Fruit fly (Drosophila melanogaster) whole organism, adult: Measurements from ENCODE around the gene fzy.

Experiments
- CG11617 ChIP-seq: fragments of 200-800 bp; sonication (Bioruptor generic); optimal IDR thresholded peaks from 2 replicates; lab custom pipeline; 2017; ENCODE audit warnings: mild to moderate bottlenecking, missing biosample characterization, missing genetic modification reagents, missing genetic modification characterization
- CG12768 ChIP-seq: fragments of 200-800 bp; sonication (Bioruptor generic); optimal IDR thresholded peaks from 2 replicates; lab custom pipeline; 2017; ENCODE audit warnings: missing biosample characterization, missing genetic modification characterization, mild to moderate bottlenecking, moderate library complexity, missing genetic modification reagents
- CG14711 ChIP-seq: fragments of 200-800 bp; sonication (Bioruptor generic); optimal IDR thresholded peaks from 2 replicates; lab custom pipeline; 2018; ENCODE audit warnings: missing biosample characterization, mild to moderate bottlenecking, missing genetic modification characterization, moderate library complexity
- CG1620 ChIP-seq: fragments of 200-800 bp; sonication (Bioruptor generic); optimal IDR thresholded peaks from 2 replicates; lab custom pipeline; 2016; ENCODE audit warnings: missing biosample characterization, missing genetic modification characterization
- CG33017 ChIP-seq: fragments of 200-800 bp; sonication (Bioruptor generic); optimal IDR thresholded peaks from 2 replicates; lab custom pipeline; 2018; ENCODE audit warnings: missing biosample characterization, mild to moderate bottlenecking, missing genetic modification characterization, moderate library complexity
- CG5204 ChIP-seq: fragments of 200-800 bp; sonication (Bioruptor generic); optimal IDR thresholded peaks from 2 replicates; lab custom pipeline; 2016; ENCODE audit warnings: missing biosample characterization, missing genetic modification characterization
- CG7045 ChIP-seq: fragments of 200-800 bp; sonication (Bioruptor generic); optimal IDR thresholded peaks from 2 replicates; lab custom pipeline; 2017; ENCODE audit warnings: missing biosample characterization, mild to moderate bottlenecking, missing genetic modification characterization
- CG7101 ChIP-seq: fragments of 200-800 bp; sonication (Bioruptor generic); optimal IDR thresholded peaks from 2 replicates; lab custom pipeline; 2018; ENCODE audit warnings: missing biosample characterization, mild to moderate bottlenecking, missing genetic modification characterization, moderate library complexity
- Clk ChIP-seq: fragments of 200-800 bp; sonication (Bioruptor generic); optimal IDR thresholded peaks from 2 replicates; lab custom pipeline; 2017; ENCODE audit warnings: missing biosample characterization, missing genetic modification characterization
- Crg-1 ChIP-seq: fragments of 200-800 bp; sonication (Bioruptor generic); optimal IDR thresholded peaks from 2 replicates; lab custom pipeline; 2016; ENCODE audit warnings: missing biosample characterization, missing genetic modification characterization
- Hr96 ChIP-seq: fragments of 200-800 bp; sonication (Bioruptor generic); optimal IDR thresholded peaks from 2 replicates; lab custom pipeline; 2016; ENCODE audit warnings: missing biosample characterization, missing genetic modification characterization
- Mnt ChIP-seq: fragments of 200-800 bp; sonication (Bioruptor generic); optimal IDR thresholded peaks from 2 replicates; lab custom pipeline; 2016; ENCODE audit warnings: missing biosample characterization, mild to moderate bottlenecking, missing genetic modification characterization
- bab1 ChIP-seq: fragments of 200-800 bp; sonication (Bioruptor generic); optimal IDR thresholded peaks from 3 replicates; lab custom pipeline; 2019; ENCODE audit warnings: missing biosample characterization, mild to moderate bottlenecking, missing genetic modification characterization, moderate library complexity
- cic ChIP-seq: fragments of 200-800 bp; sonication (Bioruptor generic); optimal IDR thresholded peaks from 2 replicates; lab custom pipeline; 2017; ENCODE audit warnings: missing biosample characterization, mild to moderate bottlenecking, missing genetic modification characterization, moderate library complexity
- cnc ChIP-seq, 2 experiments: fragments of >200 bp; optimal IDR thresholded peaks; 2 replicates each; lab custom pipeline; 2017
- kay ChIP-seq: fragments of 200-800 bp; sonication (Bioruptor generic); peaks from one replicate; lab custom pipeline; 2016; ENCODE audit warnings: missing biosample characterization, missing genetic modification characterization, borderline replicate concordance
- ovo ChIP-seq: fragments of 200-800 bp; sonication (Bioruptor generic); optimal IDR thresholded peaks from 2 replicates; lab custom pipeline; 2016; ENCODE audit warnings: missing biosample characterization, missing genetic modification characterization
- pad ChIP-seq: fragments of 200-800 bp; sonication (Bioruptor generic); optimal IDR thresholded peaks from 3 replicates; lab custom pipeline; 2017; ENCODE audit warnings: missing biosample characterization, missing genetic modification characterization, mild to moderate bottlenecking, moderate library complexity, missing genetic modification reagents
- tj ChIP-seq: fragments of 200-800 bp; sonication (Bioruptor generic); optimal IDR thresholded peaks from 3 replicates; lab custom pipeline; 2017; ENCODE audit warnings: missing biosample characterization, mild to moderate bottlenecking, missing genetic modification characterization, moderate library complexity
- toe ChIP-seq: fragments of 200-800 bp; sonication (Bioruptor generic); optimal IDR thresholded peaks from 2 replicates; lab custom pipeline; 2016; ENCODE audit warnings: missing biosample characterization, missing genetic modification characterization

fzy gene

dm6 chr2L:16350160-16350633 lies 39.4 kb downstream of the fzy start:
- TF ChIP-seq CG14711 (tag; lab: Kevin White, UChicago) (peak; percentile 38), CG33017 (peak; percentile 67), Hr96 (GFP tag; lab: Kevin White, UChicago) (peak; percentile 45), toe (GFP tag; lab: Kevin White, UChicago) (peak; percentile 70), Clk (GFP tag; lab: Kevin White, UChicago) (no peak), tj (GFP tag; lab: Kevin White, UChicago) (no peak), Mnt (GFP tag; lab: Kevin White, UChicago) (no peak), cic (GFP tag; lab: Kevin White, UChicago) (no peak), CG7045 (GFP tag; lab: Kevin White, UChicago) (peak; percentile 50), kay (GFP tag; lab: Kevin White, UChicago) (no peak), cnc (optimal IDR thresholded peaks at IDR 0.05; lab: Kevin White, UChicago) (no peak), pad (GFP tag; lab: Kevin White, UChicago) (peak; percentile 53), CG7101 (peak; percentile 71), Crg-1 (GFP tag; lab: Kevin White, UChicago) (peak; percentile 42), CG12768 (peak; percentile 57), bab1 (GFP tag; lab: Kevin White, UChicago) (peak; percentile 67), CG1620 (GFP tag; lab: Kevin White, UChicago) (peak; percentile 75), CG5204 (GFP tag; lab: Kevin White, UChicago) (peak; percentile 19), ovo (GFP tag; lab: Kevin White, UChicago) (peak; percentile 79), CG11617 (GFP tag; lab: Kevin White, UChicago) (peak; percentile 68)

dm6 chr2L:16350742-16351568 lies 40.2 kb downstream of the fzy start:
- TF ChIP-seq cic (GFP tag; lab: Kevin White, UChicago) (peak; percentile 72), CG5204 (GFP tag; lab: Kevin White, UChicago) (peak; percentile 94), Hr96 (GFP tag; lab: Kevin White, UChicago) (peak; percentile 91), CG14711 (tag; lab: Kevin White, UChicago) (peak; percentile 93), CG12768 (peak; percentile 96), toe (GFP tag; lab: Kevin White, UChicago) (peak; percentile 86), tj (GFP tag; lab: Kevin White, UChicago) (peak; percentile 98), CG7101 (peak; percentile 97), kay (GFP tag; lab: Kevin White, UChicago) (peak; percentile 78), ovo (GFP tag; lab: Kevin White, UChicago) (peak; percentile 82), Mnt (GFP tag; lab: Kevin White, UChicago) (peak; percentile 85), bab1 (GFP tag; lab: Kevin White, UChicago) (peak; percentile 99), cnc (optimal IDR thresholded peaks at IDR 0.05; lab: Kevin White, UChicago) (no peak), CG33017 (peak; percentile 97), pad (GFP tag; lab: Kevin White, UChicago) (peak; percentile 88), Crg-1 (GFP tag; lab: Kevin White, UChicago) (peak; percentile 93), CG7045 (GFP tag; lab: Kevin White, UChicago) (peak; percentile 96), CG1620 (GFP tag; lab: Kevin White, UChicago) (peak; percentile 90), CG11617 (GFP tag; lab: Kevin White, UChicago) (peak; percentile 95), Clk (GFP tag; lab: Kevin White, UChicago) (peak; percentile 91)

dm6 chr2L:16351805-16352584 lies 41.2 kb downstream of the fzy start:
- TF ChIP-seq cic (GFP tag; lab: Kevin White, UChicago) (peak; percentile 28), Clk (GFP tag; lab: Kevin White, UChicago) (no peak), CG14711 (tag; lab: Kevin White, UChicago) (no peak), bab1 (GFP tag; lab: Kevin White, UChicago) (no peak), pad (GFP tag; lab: Kevin White, UChicago) (no peak), Mnt (GFP tag; lab: Kevin White, UChicago) (no peak)

dm6 chr2L:16352585-16353580 lies 42.1 kb downstream of the fzy start, which contains the start of the genes Hyls1, chif and CG4455:
Hyls1 (minus strand) TSS chr2L:16352628.
chif (minus strand) TSS chr2L:16352628.
CG4455 (plus strand) TSS chr2L:16352934.
- TF ChIP-seq CG1620 (GFP tag; lab: Kevin White, UChicago): peak; percentile 44
- peak; percentile 1 for TF ChIP-seq pad (GFP tag; lab: Kevin White, UChicago)
- TF ChIP-seq CG12768: peak; percentile 30
- TF ChIP-seq Hr96 (GFP tag; lab: Kevin White, UChicago): no peak
- no peak for TF ChIP-seq Clk (GFP tag; lab: Kevin White, UChicago)
- TF ChIP-seq kay (GFP tag; lab: Kevin White, UChicago): peak; percentile 91
- no peak for TF ChIP-seq CG5204 (GFP tag; lab: Kevin White, UChicago)
- TF ChIP-seq toe (GFP tag; lab: Kevin White, UChicago): peak; percentile 61
- no peak for TF ChIP-seq CG14711 (tag; lab: Kevin White, UChicago)
- TF ChIP-seq CG11617 (GFP tag; lab: Kevin White, UChicago): peak; percentile 40
- TF ChIP-seq ovo (GFP tag; lab: Kevin White, UChicago): no peak
- peak; percentile 32 for TF ChIP-seq Mnt (GFP tag; lab: Kevin White, UChicago)
- peak; percentile 39 for TF ChIP-seq Crg-1 (GFP tag; lab: Kevin White, UChicago)
- TF ChIP-seq cic (GFP tag; lab: Kevin White, UChicago): no peak
- TF ChIP-seq cnc (optimal IDR thresholded peaks at IDR 0.05; lab: Kevin White, UChicago): no peak
- TF ChIP-seq bab1 (GFP tag; lab: Kevin White, UChicago): no peak
- TF ChIP-seq CG33017: no peak
- TF ChIP-seq CG7101: peak; percentile 20
- TF ChIP-seq CG7045 (GFP tag; lab: Kevin White, UChicago): no peak
- TF ChIP-seq tj (GFP tag; lab: Kevin White, UChicago): peak; percentile 7
